Worm (Caenorhabditis elegans): ENCODE results near the gene F09E5.7.

F09E5.7 gene

DNA sequence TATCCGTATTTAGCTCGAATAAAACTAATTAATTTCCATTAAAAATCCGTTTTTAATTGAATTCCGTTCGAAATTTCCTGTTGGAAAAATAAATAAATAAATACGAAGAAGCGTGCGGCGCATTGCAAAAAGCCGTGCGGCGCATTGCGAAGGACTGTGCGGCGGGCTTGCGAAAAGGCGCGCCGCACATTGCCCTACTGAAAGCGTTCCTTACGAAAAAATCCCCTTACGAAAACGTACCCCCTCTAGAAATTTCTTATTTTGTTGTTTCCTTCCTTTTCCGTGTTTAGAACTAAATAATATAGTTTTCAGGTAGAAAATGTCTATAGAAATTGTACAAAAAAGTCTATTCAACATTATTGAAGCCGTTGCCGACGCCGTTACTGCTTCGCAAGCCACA lies 1.5 kb upstream of the F09E5.7 start, which contains the start of gene F09E5.8:
TSS of gene F09E5.8 (plus strand) at position 313 of the 400 bp plus-strand sequence.
- peak; percentile 32; the same call in 1 of the 2 replicates for TF ChIP-seq grh-1 (GFP tag; IDR thresholded peaks at IDR 0.05)
- peak; percentile 41 for TF ChIP-seq isw-1 (GFP tag; IDR thresholded peaks at IDR 0.05)
- TF ChIP-seq ceh-88 (GFP tag; IDR thresholded peaks at IDR 0.05), result peak; percentile 42; the same call in 1 of the 2 replicates
- peak; percentile 59 for TF ChIP-seq nhr-19 (GFP tag; conservative IDR thresholded peaks at IDR 0.05)

DNA sequence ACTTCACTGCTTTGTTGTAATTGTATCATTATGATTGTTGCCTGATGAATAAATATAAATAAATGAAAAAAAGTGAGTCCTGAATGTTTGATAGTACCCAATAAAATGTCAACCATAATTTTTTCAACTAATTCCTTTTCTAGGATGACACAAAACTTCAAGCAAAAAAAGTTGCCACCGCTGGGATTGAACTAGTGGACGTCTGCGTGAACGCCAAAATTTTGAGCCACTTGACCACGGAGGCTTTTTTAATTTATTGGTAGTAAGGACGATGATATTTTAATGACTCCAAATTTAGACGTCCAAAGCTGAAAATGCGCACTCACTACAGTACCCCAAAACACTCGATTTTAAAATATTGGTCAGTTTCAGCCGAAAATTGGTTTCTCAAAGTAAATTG lies 1.7 kb downstream of the F09E5.7 start:
- TF ChIP-seq jun-1 (tag; optimal IDR thresholded peaks at IDR 0.05), result no peak
- no peak for TF ChIP-seq snpc-4 (tag; optimal IDR thresholded peaks at IDR 0.05)
- TF ChIP-seq efl-1 (optimal IDR thresholded peaks at IDR 0.05), result no peak
- peak in 1 of 2 experiments; percentile 44 for TF ChIP-seq efl-1 (GFP tag; optimal IDR thresholded peaks at IDR 0.05 in 1 of 2)
- peak; percentile 10 for TF ChIP-seq elt-2 (tag; optimal IDR thresholded peaks at IDR 0.05)
- no peak for TF ChIP-seq nhr-20 (tag; optimal IDR thresholded peaks at IDR 0.05)
- TF ChIP-seq egl-27 (tag; optimal IDR thresholded peaks at IDR 0.05), result no peak
- no peak for TF ChIP-seq nhr-84 (tag; optimal IDR thresholded peaks at IDR 0.05)
- TF ChIP-seq nhr-77 (tag; optimal IDR thresholded peaks at IDR 0.05), result no peak
- no peak for TF ChIP-seq zag-1 (tag; optimal IDR thresholded peaks at IDR 0.05)

DNA sequence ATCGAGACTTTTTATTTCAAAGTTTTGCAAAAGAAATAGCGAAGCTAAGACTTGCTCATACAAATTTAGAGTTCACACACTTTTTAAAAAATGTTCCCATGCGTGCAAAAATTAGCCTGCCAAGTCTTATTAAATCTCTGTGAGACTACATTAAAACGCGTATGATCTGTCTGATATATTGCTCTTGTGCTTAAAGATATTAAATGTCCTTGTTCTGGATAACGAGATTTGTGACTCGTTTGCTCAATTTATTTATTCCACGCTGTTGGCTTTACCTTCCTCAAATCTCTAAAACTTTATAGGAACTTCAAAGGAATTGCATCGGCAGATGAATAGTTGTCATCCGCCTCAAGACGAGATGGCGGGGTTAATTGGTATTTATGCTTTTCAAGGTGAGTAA lies 3.5 kb downstream of the F09E5.7 start, which contains the start of gene srg-69:
TSS of gene srg-69 (plus strand) at position 301 of the 400 bp plus-strand sequence.
- TF ChIP-seq fkh-8 (tag; optimal IDR thresholded peaks at IDR 0.05), result no peak
- no peak for TF ChIP-seq unc-62 (GFP tag; optimal IDR thresholded peaks at IDR 0.05)
- no peak for TF ChIP-seq unc-30 (tag; optimal IDR thresholded peaks at IDR 0.05)
- no peak for TF ChIP-seq mab-9 (GFP tag; IDR thresholded peaks at IDR 0.05)
- no peak for TF ChIP-seq ceh-88 (GFP tag; IDR thresholded peaks at IDR 0.05)
- TF ChIP-seq nhr-11 (tag; optimal IDR thresholded peaks at IDR 0.05), result no peak
- no peak for TF ChIP-seq elt-3 (tag; optimal IDR thresholded peaks at IDR 0.05)
- TF ChIP-seq dsc-1 (tag; optimal IDR thresholded peaks at IDR 0.05), result no peak
- no peak for TF ChIP-seq unc-98 (GFP tag; IDR thresholded peaks at IDR 0.05)
- no peak for TF ChIP-seq xbp-1 (tag; optimal IDR thresholded peaks at IDR 0.05)
- TF ChIP-seq rnt-1 (tag; optimal IDR thresholded peaks at IDR 0.05), result no peak
- no peak for TF ChIP-seq vab-15 (tag; optimal IDR thresholded peaks at IDR 0.05)
- TF ChIP-seq pqm-1 (tag; optimal IDR thresholded peaks at IDR 0.05), result no peak
- no peak for TF ChIP-seq nhr-28 (tag; optimal IDR thresholded peaks at IDR 0.05)
- no peak for TF ChIP-seq mep-1 (tag; optimal IDR thresholded peaks at IDR 0.05)
- TF ChIP-seq swsn-7 (tag; optimal IDR thresholded peaks at IDR 0.05), result no peak

DNA sequence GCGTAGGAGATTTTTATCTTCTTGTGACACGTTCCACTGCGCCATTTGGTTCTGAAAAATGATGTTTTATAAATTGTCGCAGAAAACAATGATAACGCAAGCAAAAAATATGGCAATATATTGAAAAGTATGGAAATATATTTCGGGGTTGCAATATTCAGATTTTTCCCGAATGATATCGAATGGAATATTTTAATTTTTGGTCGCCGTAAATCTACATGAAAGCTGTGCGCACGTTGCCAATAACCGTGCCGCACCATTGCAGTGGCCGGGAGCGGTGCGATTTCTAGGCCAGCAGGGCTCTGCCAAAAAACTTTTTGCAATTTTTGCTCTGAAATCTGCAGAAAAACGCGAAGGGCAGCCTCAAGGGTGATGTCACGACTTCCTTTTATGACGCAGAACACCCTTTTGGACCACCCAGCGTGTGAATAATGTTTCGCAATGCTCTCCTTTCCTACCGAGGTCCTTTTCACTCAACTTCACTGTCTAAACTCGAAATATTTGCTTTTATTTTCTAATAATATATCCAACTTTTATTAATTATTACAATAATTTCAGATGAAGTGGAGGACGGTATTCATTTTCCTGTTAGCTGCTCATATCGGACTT lies 6.3 kb downstream of the F09E5.7 start, which contains the start of the genes F09E5.11 and bmy-1:
TSS of gene F09E5.11 (minus strand) at position 51 of the 609 bp plus-strand sequence.
TSS of gene bmy-1 (plus strand) at position 559 of the 609 bp plus-strand sequence.
- peak; percentile 53 for TF ChIP-seq mab-9 (GFP tag; IDR thresholded peaks at IDR 0.05)
- no peak for TF ChIP-seq hlh-17 (GFP tag; optimal IDR thresholded peaks at IDR 0.05; ENCODE audit: borderline replicate concordance)
- TF ChIP-seq ceh-88 (GFP tag; IDR thresholded peaks at IDR 0.05), result peak; percentile 63; the same call in 1 of the 2 replicates
- peak; percentile 67 for TF ChIP-seq ceh-8 (GFP tag; optimal IDR thresholded peaks at IDR 0.05)
- TF ChIP-seq pag-3 (tag; optimal IDR thresholded peaks at IDR 0.05; ENCODE audit: borderline replicate concordance, insufficient read depth), result no peak
- peak; percentile 66 for TF ChIP-seq grh-1 (GFP tag; IDR thresholded peaks at IDR 0.05)
- TF ChIP-seq efl-1 (optimal IDR thresholded peaks at IDR 0.05), result peak; percentile 81
- peak; percentile 73 to 98 for TF ChIP-seq efl-1 (GFP tag; optimal IDR thresholded peaks at IDR 0.05 in 1 of 2)
- TF ChIP-seq elt-3 (tag; optimal IDR thresholded peaks at IDR 0.05), result peak in 2 of 6 experiments; percentile 16 to 29
- TF ChIP-seq pax-3 (tag; optimal IDR thresholded peaks at IDR 0.05), result peak; percentile 84
- TF ChIP-seq lin-13 (GFP tag; optimal IDR thresholded peaks at IDR 0.05), result peak; percentile 86
- no peak for TF ChIP-seq alr-1 (tag; optimal IDR thresholded peaks at IDR 0.05; ENCODE audit: borderline replicate concordance)
- TF ChIP-seq unc-30 (tag; optimal IDR thresholded peaks at IDR 0.05), result no peak
- TF ChIP-seq ztf-4 (tag; optimal IDR thresholded peaks at IDR 0.05), result no peak
- TF ChIP-seq lsy-2 (tag; optimal IDR thresholded peaks at IDR 0.05), result peak; percentile 80 to 81
- no peak for TF ChIP-seq egl-27 (tag; optimal IDR thresholded peaks at IDR 0.05)
- peak; percentile 16 for TF ChIP-seq nhr-11 (tag; optimal IDR thresholded peaks at IDR 0.05)
- TF ChIP-seq egl-13 (tag; optimal IDR thresholded peaks at IDR 0.05), result peak; percentile 87
- peak; percentile 64 for TF ChIP-seq unc-130 (tag; optimal IDR thresholded peaks at IDR 0.05)
- peak; percentile 1 for TF ChIP-seq blmp-1 (tag; optimal IDR thresholded peaks at IDR 0.05)
- TF ChIP-seq vab-15 (tag; optimal IDR thresholded peaks at IDR 0.05), result peak; percentile 18
- peak; percentile 55 for TF ChIP-seq lin-39 (tag; optimal IDR thresholded peaks at IDR 0.05)
- TF ChIP-seq nhr-28 (tag; optimal IDR thresholded peaks at IDR 0.05), result no peak
- peak; percentile 86 for TF ChIP-seq nhr-20 (tag; optimal IDR thresholded peaks at IDR 0.05)
- TF ChIP-seq snu-23 (GFP tag; optimal IDR thresholded peaks at IDR 0.05), result peak; percentile 84
- no peak for TF ChIP-seq ets-5 (GFP tag; IDR thresholded peaks at IDR 0.05)
- peak; percentile 45 for TF ChIP-seq fos-1 (tag; optimal IDR thresholded peaks at IDR 0.05)
- peak; percentile 69; the same call in 1 of the 2 replicates for TF ChIP-seq unc-98 (GFP tag; IDR thresholded peaks at IDR 0.05)
- peak; percentile 79 for TF ChIP-seq elt-2 (tag; optimal IDR thresholded peaks at IDR 0.05)
- TF ChIP-seq fkh-8 (tag; optimal IDR thresholded peaks at IDR 0.05), result peak; percentile 92
